Fruit fly (Drosophila melanogaster): Measurements from ENCODE around the gene MSAmiP.

The MSAmiP gene

dm6 chr3R:16826246-16826816 is 69.8 kb downstream of the MSAmiP start:
- TF ChIP-seq CG7045 (GFP tag; optimal IDR thresholded peaks at IDR 0.05): no peak
- no peak for TF ChIP-seq Hr96 (GFP tag; optimal IDR thresholded peaks at IDR 0.05)
- TF ChIP-seq Crg-1 (GFP tag; optimal IDR thresholded peaks at IDR 0.05): no peak
- no peak for TF ChIP-seq kay (GFP tag; ENCODE audit: borderline replicate concordance)
- no peak for TF ChIP-seq cnc (optimal IDR thresholded peaks at IDR 0.05)
- TF ChIP-seq toe (GFP tag; optimal IDR thresholded peaks at IDR 0.05): no peak
- TF ChIP-seq Clk (GFP tag; optimal IDR thresholded peaks at IDR 0.05): no peak
- TF ChIP-seq pad (GFP tag; optimal IDR thresholded peaks at IDR 0.05): no peak
- no peak for TF ChIP-seq Mnt (GFP tag; optimal IDR thresholded peaks at IDR 0.05)
- TF ChIP-seq CG11617 (GFP tag; optimal IDR thresholded peaks at IDR 0.05): no peak
- no peak for TF ChIP-seq CG7101 (tag; optimal IDR thresholded peaks at IDR 0.05)
- no peak for TF ChIP-seq CG33017 (tag; optimal IDR thresholded peaks at IDR 0.05)
- TF ChIP-seq cic (GFP tag; optimal IDR thresholded peaks at IDR 0.05): no peak
- no peak for TF ChIP-seq ovo (GFP tag; optimal IDR thresholded peaks at IDR 0.05)
- no peak for TF ChIP-seq CG1620 (GFP tag; optimal IDR thresholded peaks at IDR 0.05)

dm6 chr3R:16822015-16822414 is 74.1 kb downstream of the MSAmiP start:
- TF ChIP-seq Crg-1 (GFP tag; optimal IDR thresholded peaks at IDR 0.05): no peak
- TF ChIP-seq toe (GFP tag; optimal IDR thresholded peaks at IDR 0.05): no peak
- no peak for TF ChIP-seq CG7101 (tag; optimal IDR thresholded peaks at IDR 0.05)
- no peak for TF ChIP-seq ovo (GFP tag; optimal IDR thresholded peaks at IDR 0.05)
- TF ChIP-seq CG5204 (GFP tag; optimal IDR thresholded peaks at IDR 0.05): no peak
- TF ChIP-seq CG7045 (GFP tag; optimal IDR thresholded peaks at IDR 0.05): no peak
- TF ChIP-seq cic (GFP tag; optimal IDR thresholded peaks at IDR 0.05): no peak
- no peak for TF ChIP-seq CG33017 (tag; optimal IDR thresholded peaks at IDR 0.05)
- no peak for TF ChIP-seq pad (GFP tag; optimal IDR thresholded peaks at IDR 0.05)
- TF ChIP-seq CG12768 (GFP tag; optimal IDR thresholded peaks at IDR 0.05): no peak
- TF ChIP-seq Clk (GFP tag; optimal IDR thresholded peaks at IDR 0.05): no peak
- no peak for TF ChIP-seq cnc (optimal IDR thresholded peaks at IDR 0.05)
- TF ChIP-seq CG1620 (GFP tag; optimal IDR thresholded peaks at IDR 0.05): no peak
- TF ChIP-seq Mnt (GFP tag; optimal IDR thresholded peaks at IDR 0.05): no peak

DNA sequence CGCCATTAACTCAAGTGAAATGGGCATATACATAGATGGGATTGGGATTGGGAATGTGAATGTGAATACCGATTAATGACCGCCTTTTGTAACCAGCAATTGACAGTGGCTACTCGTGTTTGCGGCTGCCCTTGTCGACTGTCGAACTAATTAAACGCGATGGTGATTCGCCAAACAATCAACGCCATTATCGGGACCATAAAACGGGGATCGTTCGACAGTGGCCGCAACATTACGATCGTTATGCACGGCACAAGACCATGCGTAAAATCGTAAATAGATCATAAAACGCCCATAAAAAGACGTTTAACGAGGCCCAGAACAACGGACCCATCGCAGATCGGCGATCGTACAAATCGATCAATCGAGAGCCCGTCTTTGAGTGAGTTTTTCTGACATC is 74.6 kb downstream of the MSAmiP start:
- TF ChIP-seq Clk (GFP tag; optimal IDR thresholded peaks at IDR 0.05) (no peak), bab1 (GFP tag; optimal IDR thresholded peaks at IDR 0.05) (no peak), Mnt (GFP tag; optimal IDR thresholded peaks at IDR 0.05) (no peak), kay (GFP tag; ENCODE audit: borderline replicate concordance) (no peak), CG7045 (GFP tag; optimal IDR thresholded peaks at IDR 0.05) (no peak), CG33017 (tag; optimal IDR thresholded peaks at IDR 0.05) (no peak), CG5204 (GFP tag; optimal IDR thresholded peaks at IDR 0.05) (no peak), Hr96 (GFP tag; optimal IDR thresholded peaks at IDR 0.05) (no peak), CG11617 (GFP tag; optimal IDR thresholded peaks at IDR 0.05) (no peak), CG12768 (GFP tag; optimal IDR thresholded peaks at IDR 0.05) (no peak), pad (GFP tag; optimal IDR thresholded peaks at IDR 0.05) (no peak), cic (GFP tag; optimal IDR thresholded peaks at IDR 0.05) (no peak), toe (GFP tag; optimal IDR thresholded peaks at IDR 0.05) (no peak), CG1620 (GFP tag; optimal IDR thresholded peaks at IDR 0.05) (no peak), cnc (optimal IDR thresholded peaks at IDR 0.05) (no peak), CG14711 (tag; optimal IDR thresholded peaks at IDR 0.05) (no peak), Crg-1 (GFP tag; optimal IDR thresholded peaks at IDR 0.05) (no peak), tj (GFP tag; optimal IDR thresholded peaks at IDR 0.05) (no peak), CG7101 (tag; optimal IDR thresholded peaks at IDR 0.05) (no peak)

DNA sequence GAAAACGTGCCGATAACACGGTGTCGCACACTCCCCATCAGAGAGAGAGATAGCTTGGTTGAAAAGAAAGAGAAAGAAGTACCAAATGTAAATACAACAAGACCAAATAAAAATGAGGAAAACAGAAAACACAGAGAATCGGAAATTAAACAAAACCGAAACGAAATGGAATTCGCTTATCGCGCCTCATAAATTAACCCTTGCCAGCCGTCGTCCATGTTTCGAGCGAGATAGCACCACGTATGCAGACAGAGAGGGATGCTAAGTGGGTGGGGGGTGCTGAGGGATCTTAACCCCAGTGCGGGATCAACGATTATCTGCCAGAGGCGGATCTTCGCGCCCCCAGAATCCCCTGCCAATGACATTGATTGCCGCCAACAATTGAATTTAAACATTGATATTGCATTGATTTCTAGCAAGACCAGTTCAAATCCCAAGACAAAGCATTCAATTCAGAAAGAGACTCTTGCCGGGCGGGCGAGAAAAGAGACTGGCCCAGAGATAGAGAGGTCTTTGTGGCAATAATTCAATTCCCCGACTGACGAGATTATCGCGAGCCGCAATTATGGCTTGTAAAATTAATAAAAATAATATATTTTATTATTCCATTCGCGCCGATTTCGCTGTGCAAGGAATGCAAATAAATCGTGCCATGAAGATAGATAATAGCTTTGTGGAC is 76.5 kb downstream of the MSAmiP start:
- TF ChIP-seq cnc (optimal IDR thresholded peaks at IDR 0.05) (no peak), CG14711 (tag; optimal IDR thresholded peaks at IDR 0.05) (no peak), kay (GFP tag; ENCODE audit: borderline replicate concordance) (no peak), CG1620 (GFP tag; optimal IDR thresholded peaks at IDR 0.05) (no peak), CG11617 (GFP tag; optimal IDR thresholded peaks at IDR 0.05) (no peak), pad (GFP tag; optimal IDR thresholded peaks at IDR 0.05) (no peak), Hr96 (GFP tag; optimal IDR thresholded peaks at IDR 0.05) (no peak), cic (GFP tag; optimal IDR thresholded peaks at IDR 0.05) (no peak), Mnt (GFP tag; optimal IDR thresholded peaks at IDR 0.05) (no peak), Clk (GFP tag; optimal IDR thresholded peaks at IDR 0.05) (no peak), CG7045 (GFP tag; optimal IDR thresholded peaks at IDR 0.05) (no peak), CG5204 (GFP tag; optimal IDR thresholded peaks at IDR 0.05) (no peak), tj (GFP tag; optimal IDR thresholded peaks at IDR 0.05) (no peak), toe (GFP tag; optimal IDR thresholded peaks at IDR 0.05) (no peak), CG12768 (GFP tag; optimal IDR thresholded peaks at IDR 0.05) (no peak), CG7101 (tag; optimal IDR thresholded peaks at IDR 0.05) (no peak), bab1 (GFP tag; optimal IDR thresholded peaks at IDR 0.05) (no peak), Crg-1 (GFP tag; optimal IDR thresholded peaks at IDR 0.05) (no peak), ovo (GFP tag; optimal IDR thresholded peaks at IDR 0.05) (no peak)

- TF ChIP-seq CG33017 (tag; optimal IDR thresholded peaks at IDR 0.05) (no peak), pad (GFP tag; optimal IDR thresholded peaks at IDR 0.05) (no peak), bab1 (GFP tag; optimal IDR thresholded peaks at IDR 0.05) (no peak), CG14711 (tag; optimal IDR thresholded peaks at IDR 0.05) (no peak), ovo (GFP tag; optimal IDR thresholded peaks at IDR 0.05) (no peak)
Observed at dm6 chr3R:16817465-16817864, 78.6 kb downstream of the MSAmiP start.

dm6 chr3R:16815728-16816127 is 80.4 kb downstream of the MSAmiP start:
- TF ChIP-seq Hr96 (GFP tag; optimal IDR thresholded peaks at IDR 0.05): no peak
- TF ChIP-seq Crg-1 (GFP tag; optimal IDR thresholded peaks at IDR 0.05): no peak
- no peak for TF ChIP-seq CG7045 (GFP tag; optimal IDR thresholded peaks at IDR 0.05)
- no peak for TF ChIP-seq Clk (GFP tag; optimal IDR thresholded peaks at IDR 0.05)

Data from whole organism, adult.